Worm (Caenorhabditis elegans): ENCODE data around the gene T07C12.10.

DNA sequence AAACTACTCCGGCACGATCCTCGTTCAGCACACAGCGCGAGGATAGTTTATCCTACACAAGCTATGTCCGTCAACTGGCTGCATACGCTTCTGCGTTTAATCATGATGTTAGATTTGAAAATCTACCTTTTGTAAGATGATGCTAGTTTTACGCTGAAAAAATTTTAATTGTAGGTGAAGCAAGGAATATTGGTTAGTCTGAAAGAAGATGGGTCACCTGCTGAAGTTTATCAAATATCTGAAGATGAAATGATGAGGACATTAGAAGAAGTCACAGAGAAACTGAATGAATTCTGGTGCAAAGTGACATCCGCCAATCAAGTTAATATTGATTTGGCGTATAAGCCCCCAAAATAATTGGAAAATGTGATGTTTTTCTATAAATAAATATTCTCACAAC lies 23.3 kb upstream of the T07C12.10 start:
- TF ChIP-seq snpc-4 (tag; optimal IDR thresholded peaks at IDR 0.05): no peak
- TF ChIP-seq nhr-12 (tag; optimal IDR thresholded peaks at IDR 0.05): no peak
- TF ChIP-seq ama-1 (optimal IDR thresholded peaks at IDR 0.05): peak; percentile 39
- TF ChIP-seq nfya-1 (tag; optimal IDR thresholded peaks at IDR 0.05; ENCODE audit: insufficient read depth): no peak
- TF ChIP-seq skn-1 (tag; optimal IDR thresholded peaks at IDR 0.05): no peak
- no peak for TF ChIP-seq sea-2 (GFP tag; optimal IDR thresholded peaks at IDR 0.05)
- TF ChIP-seq elt-3 (tag; optimal IDR thresholded peaks at IDR 0.05): no peak
- TF ChIP-seq jun-1 (tag; optimal IDR thresholded peaks at IDR 0.05): no peak
- no peak for TF ChIP-seq pha-4 (tag; optimal IDR thresholded peaks at IDR 0.05)
- no peak for TF ChIP-seq nhr-11 (tag; optimal IDR thresholded peaks at IDR 0.05)
